Fruit fly (Drosophila melanogaster) whole organism, adult: Measurements from ENCODE around the gene CG32806.

Experiments used
- CG11617 ChIP-seq: fragments of 200-800 bp; sonication (Bioruptor generic); optimal IDR thresholded peaks from 2 replicates; lab custom pipeline; 2017; ENCODE audit warnings: mild to moderate bottlenecking, missing biosample characterization, missing genetic modification reagents, missing genetic modification characterization
- CG12768 ChIP-seq: fragments of 200-800 bp; sonication (Bioruptor generic); optimal IDR thresholded peaks from 2 replicates; lab custom pipeline; 2017; ENCODE audit warnings: missing biosample characterization, missing genetic modification characterization, mild to moderate bottlenecking, moderate library complexity, missing genetic modification reagents
- CG14711 ChIP-seq: fragments of 200-800 bp; sonication (Bioruptor generic); optimal IDR thresholded peaks from 2 replicates; lab custom pipeline; 2018; ENCODE audit warnings: missing biosample characterization, mild to moderate bottlenecking, missing genetic modification characterization, moderate library complexity
- tj ChIP-seq: fragments of 200-800 bp; sonication (Bioruptor generic); optimal IDR thresholded peaks from 3 replicates; lab custom pipeline; 2017; ENCODE audit warnings: missing biosample characterization, mild to moderate bottlenecking, missing genetic modification characterization, moderate library complexity

Gene CG32806

DNA sequence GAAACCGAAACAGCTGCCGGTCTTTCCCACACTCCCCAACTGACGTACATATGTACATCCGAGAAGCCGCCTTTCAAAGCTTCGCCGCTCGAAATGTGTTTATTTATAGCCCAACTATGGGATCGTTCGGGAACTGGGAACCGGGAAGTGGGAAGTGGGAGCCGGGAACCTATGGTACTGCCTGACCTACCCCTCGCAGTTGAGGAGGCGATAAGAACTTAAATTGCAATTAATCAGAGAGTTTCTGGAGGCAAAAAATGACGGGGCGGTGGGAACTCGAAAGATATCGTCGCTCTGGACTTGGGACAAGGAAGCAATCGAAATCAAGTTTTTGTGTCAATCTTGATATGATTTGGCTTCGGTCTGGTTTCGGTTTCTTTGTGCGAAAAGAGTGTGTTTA, 43.3 kb downstream of the CG32806 start:
- TF ChIP-seq CG11617 (no peak), CG12768 (GFP tag; lab: Kevin White, UChicago) (peak; percentile 9)

DNA sequence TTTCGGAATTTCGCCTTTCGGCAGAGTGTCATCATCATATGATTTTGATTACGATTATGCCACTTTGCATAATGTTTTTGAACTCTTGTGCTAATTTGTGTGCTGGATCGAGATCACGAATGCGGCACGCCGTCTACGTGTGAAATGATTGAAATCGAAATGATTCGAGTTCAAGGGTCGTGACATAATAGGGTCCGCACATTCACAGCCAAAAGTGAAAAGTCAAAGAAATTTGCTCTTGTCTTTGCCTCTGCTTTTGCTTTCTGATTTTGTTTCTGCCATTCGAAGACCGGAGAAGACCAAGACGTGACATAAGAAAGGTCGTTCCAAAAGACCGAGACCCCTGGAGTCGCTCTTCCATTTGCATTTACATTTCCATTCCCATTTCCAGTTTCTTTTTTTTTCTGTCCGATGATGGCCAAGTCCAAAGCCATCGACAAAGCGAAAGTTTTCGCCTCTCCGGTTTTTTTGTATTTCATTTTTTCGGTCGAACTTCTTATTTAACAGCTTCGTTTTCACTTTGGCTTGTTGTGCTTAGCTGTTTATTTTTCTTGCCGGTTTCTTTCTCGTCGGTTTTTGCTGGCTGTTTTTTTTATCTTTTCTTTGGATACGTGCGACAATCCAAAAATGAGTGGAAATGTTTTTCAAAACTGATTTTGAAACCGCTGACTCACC, 45.5 kb downstream of the CG32806 start:
- TF ChIP-seq tj (GFP tag; lab: Kevin White, UChicago) (peak; percentile 71), CG14711 (no peak)
